Worm (Caenorhabditis elegans) whole organism, L4 larva: ENCODE results near the gene srh-15.

Experiments used
- ceh-82 ChIP-seq: sonication (generic microtip); optimal IDR thresholded peaks from 2 replicates; lab custom pipeline; 2017; ENCODE audit warnings: missing biosample characterization, missing genetic modification characterization
- lin-39 ChIP-seq: fragments of 150-350 bp; optimal IDR thresholded peaks from 2 replicates; lab custom pipeline; 2014; ENCODE audit warnings: missing biosample characterization, missing genetic modification reagents, missing genetic modification characterization
- mep-1 ChIP-seq: fragments of 150-350 bp; sonication (generic microtip); optimal IDR thresholded peaks from 3 replicates; lab custom pipeline; 2014; ENCODE audit warnings: missing biosample characterization, missing genetic modification characterization
- nhr-76 ChIP-seq: fragments of 150-350 bp; optimal IDR thresholded peaks from 2 replicates; lab custom pipeline; 2014; ENCODE audit warnings: missing biosample characterization, missing genetic modification characterization
- pqm-1 ChIP-seq: sonication (generic microtip); optimal IDR thresholded peaks from 2 replicates; lab custom pipeline; 2017; ENCODE audit warnings: missing biosample characterization, missing genetic modification characterization
- skn-1 ChIP-seq: fragments of 150-350 bp; optimal IDR thresholded peaks from 2 replicates; lab custom pipeline; 2014; ENCODE audit warnings: missing biosample characterization, missing genetic modification characterization
- ztf-7 ChIP-seq: fragments of 150-350 bp; optimal IDR thresholded peaks from 2 replicates; lab custom pipeline; 2014; ENCODE audit warnings: missing biosample characterization, missing genetic modification characterization

ce11 chrV:13295859-13296258 is 24.9 kb upstream of the srh-15 start, which contains the start of gene uig-1:
- TF ChIP-seq ztf-7 (tag; lab: Kevin White, UChicago) (no peak), pqm-1 (no peak), nhr-76 (no peak), mep-1 (tag; lab: Kevin White, UChicago) (no peak), skn-1 (no peak), ceh-82 (tag; lab: Kevin White, UChicago) (no peak), lin-39 (tag; lab: Kevin White, UChicago) (no peak)
